Fruit fly (Drosophila melanogaster) whole organism, prepupa: Measurements from ENCODE around the gene CG33284.

Source experiments
- CG11294 ChIP-seq: fragments of 200-800 bp; sonication (Bioruptor generic); IDR thresholded peaks from 2 replicates; pipeline ENCODE4 v1.3.6; 2022; ENCODE audit warnings: missing biosample characterization, missing genetic modification characterization
- CG31627 ChIP-seq: fragments of 200-800 bp; sonication (Bioruptor generic); optimal IDR thresholded peaks from 3 replicates; lab custom pipeline; 2016; ENCODE audit warnings: missing biosample characterization, missing genetic modification characterization
- Gug ChIP-seq: fragments of 200-800 bp; sonication (Bioruptor generic); IDR thresholded peaks from 2 replicates; pipeline ENCODE4 v1.3.6; 2022; ENCODE audit warnings: missing biosample characterization, missing genetic modification characterization
- Met ChIP-seq: fragments of 200-800 bp; sonication (Bioruptor generic); optimal IDR thresholded peaks from 3 replicates; lab custom pipeline; 2016; ENCODE audit warnings: missing biosample characterization, missing genetic modification characterization
- Smox ChIP-seq: fragments of 200-800 bp; sonication (Bioruptor generic); optimal IDR thresholded peaks from 3 replicates; lab custom pipeline; 2016; ENCODE audit warnings: missing biosample characterization, missing genetic modification characterization
- Sox14 ChIP-seq: fragments of 200-800 bp; sonication (Bioruptor generic); optimal IDR thresholded peaks from 3 replicates; lab custom pipeline; 2016; ENCODE audit warnings: missing biosample characterization, missing genetic modification characterization
- fd59A ChIP-seq: fragments of 200-800 bp; sonication (Bioruptor generic); optimal IDR thresholded peaks from 2 replicates; lab custom pipeline; 2017; ENCODE audit warnings: missing biosample characterization, mild to moderate bottlenecking, missing genetic modification characterization, missing genetic modification reagents
- fkh ChIP-seq: fragments of 200-800 bp; sonication (Bioruptor generic); optimal IDR thresholded peaks from 3 replicates; lab custom pipeline; 2017; ENCODE audit warnings: missing biosample characterization, mild to moderate bottlenecking, missing genetic modification characterization, moderate library complexity
- salr ChIP-seq, 2 experiments: fragments of 200-800 bp; sonication (Bioruptor generic); optimal IDR thresholded peaks; 3 replicates each; lab custom pipeline; 2016 to 2018; ENCODE audit warnings: missing biosample characterization in 2 of 2, missing genetic modification characterization in 2 of 2, mild to moderate bottlenecking in 1 of 2
- ss ChIP-seq, 2 experiments: fragments of 200-800 bp; sonication (Bioruptor generic); optimal IDR thresholded peaks; 2 replicates in 1 of 2; 3 replicates in 1 of 2; lab custom pipeline; 2017 to 2018; ENCODE audit warnings: mild to moderate bottlenecking in 2 of 2, missing biosample characterization in 2 of 2, missing genetic modification characterization in 2 of 2, moderate library complexity in 1 of 2

- TF ChIP-seq CG11294 (GFP tag; lab: Robert Waterston, UW) = no peak
- no peak for TF ChIP-seq Sox14 (GFP tag; lab: Kevin White, UChicago)
- no peak for TF ChIP-seq Smox (GFP tag; lab: Kevin White, UChicago)
- no peak for TF ChIP-seq Gug (GFP tag; lab: Robert Waterston, UW)
- no peak for TF ChIP-seq salr (GFP tag; optimal IDR thresholded peaks at IDR 0.05; lab: Kevin White, UChicago)
- TF ChIP-seq Met (GFP tag; lab: Kevin White, UChicago) = no peak
- TF ChIP-seq fkh (GFP tag; lab: Kevin White, UChicago) = no peak
- no peak for TF ChIP-seq ss (GFP tag; optimal IDR thresholded peaks at IDR 0.05; lab: Kevin White, UChicago)
- no peak for TF ChIP-seq CG31627 (GFP tag; lab: Kevin White, UChicago)
- TF ChIP-seq fd59A (GFP tag; lab: Kevin White, UChicago) = no peak
Observed at dm6 chr3L:21113061-21113460, 10.5 kb upstream of the CG33284 start.
